5 fruit fly cellular contexts compared by ENCODE assay signal in genomic region chr3R:13815566-13816374, dm6.
TF ChIP-seq lines count a peak whose summit lies in the region.

No protein-coding gene starts in this region.

- TF ChIP-seq CTCF in whole organism, embryonic (GFP tag; optimal IDR thresholded peaks at IDR 0.05; lab: Kevin White, UChicago) = no peak

TF ChIP-seq in whole organism, 6 proteins besides CTCF, POLR2A, EP300 and RAD21:
- TF ChIP-seq EcR (GFP tag; optimal IDR thresholded peaks at IDR 0.05; lab: Kevin White, UChicago) = no peak
- TF ChIP-seq pan (optimal IDR thresholded peaks at IDR 0.05; lab: Kevin White, UChicago) = peak; percentile 50

TF ChIP-seq in whole organism, adult, 20 proteins besides CTCF, POLR2A, EP300 and RAD21:
- no peak for TF ChIP-seq CG14711 (tag; optimal IDR thresholded peaks at IDR 0.05; lab: Kevin White, UChicago)
- peak; percentile 58 for TF ChIP-seq kay (GFP tag; lab: Kevin White, UChicago; ENCODE audit: borderline replicate concordance)

TF ChIP-seq in whole organism, embryonic, 481 proteins besides CTCF, POLR2A, EP300 and RAD21 (continues in another document):
- TF ChIP-seq MTF-1 (GFP tag; optimal IDR thresholded peaks at IDR 0.05; lab: Kevin White, UChicago; ENCODE audit: borderline replicate concordance) (no peak), ind (GFP tag; optimal IDR thresholded peaks at IDR 0.05; lab: Kevin White, UChicago) (no peak), ash1 (GFP tag; optimal IDR thresholded peaks at IDR 0.05; lab: Kevin White, UChicago) (no peak), CG17361 (GFP tag; IDR thresholded peaks at IDR 0.05; lab: Robert Waterston, UW) (peak; percentile 44; the same call in 1 of the 3 replicates), sc (optimal IDR thresholded peaks at IDR 0.05; lab: Kevin White, UChicago) (no peak), sc (GFP tag; optimal IDR thresholded peaks at IDR 0.05; lab: Kevin White, UChicago) (peak; percentile 22), amos (GFP tag; IDR thresholded peaks at IDR 0.05; lab: Robert Waterston, UW; ENCODE audit: partially characterized antibody) (no peak), Med (GFP tag; lab: Kevin White, UChicago) (peak; percentile 54), grn (GFP tag; optimal IDR thresholded peaks at IDR 0.05; lab: Kevin White, UChicago) (no peak), kni (GFP tag; optimal IDR thresholded peaks at IDR 0.05; lab: Kevin White, UChicago) (no peak), Ssrp (tag; optimal IDR thresholded peaks at IDR 0.05; lab: Kevin White, UChicago) (peak; percentile 23), lov (optimal IDR thresholded peaks at IDR 0.05; lab: Kevin White, UChicago) (no peak), lov (GFP tag; IDR thresholded peaks at IDR 0.05; lab: Robert Waterston, UW) (no peak), toy (GFP tag; IDR thresholded peaks at IDR 0.05; lab: Robert Waterston, UW) (no peak), Sry-δ (GFP tag; optimal IDR thresholded peaks at IDR 0.05; lab: Kevin White, UChicago) (no peak), danr (GFP tag; IDR thresholded peaks at IDR 0.05; lab: Robert Waterston, UW) (no peak), ftz-f1 (GFP tag; optimal IDR thresholded peaks at IDR 0.05; lab: Kevin White, UChicago) (no peak), CG6175 (GFP tag; IDR thresholded peaks at IDR 0.05; lab: Robert Waterston, UW) (no peak), Kr (GFP tag; optimal IDR thresholded peaks at IDR 0.05; lab: Kevin White, UChicago) (no peak), gem (tag; optimal IDR thresholded peaks at IDR 0.05; lab: Kevin White, UChicago) (peak; percentile 32), B-H2 (GFP tag; optimal IDR thresholded peaks at IDR 0.05; lab: Kevin White, UChicago) (no peak), abd-A (tag; optimal IDR thresholded peaks at IDR 0.05; lab: Kevin White, UChicago) (no peak), dm (GFP tag; optimal IDR thresholded peaks at IDR 0.05; lab: Kevin White, UChicago) (no peak), z (GFP tag; IDR thresholded peaks at IDR 0.05; lab: Robert Waterston, UW) (peak; percentile 54; the same call in 1 of the 3 replicates), Myb (GFP tag; optimal IDR thresholded peaks at IDR 0.05; lab: Kevin White, UChicago) (no peak), CG11560 (tag; IDR thresholded peaks at IDR 0.05; lab: Robert Waterston, UW) (no peak), sna (GFP tag; IDR thresholded peaks at IDR 0.05; lab: Robert Waterston, UW; ENCODE audit: partially characterized antibody) (no peak), CG7963 (GFP tag; IDR thresholded peaks at IDR 0.05; lab: Robert Waterston, UW; ENCODE audit: partially characterized antibody) (no peak), unc-4 (GFP tag; IDR thresholded peaks at IDR 0.05; lab: Robert Waterston, UW; ENCODE audit: partially characterized antibody) (no peak)

TF ChIP-seq in whole organism, prepupa, 60 proteins besides CTCF, POLR2A, EP300 and RAD21 (continues in another document):
- TF ChIP-seq net (GFP tag; optimal IDR thresholded peaks at IDR 0.05; lab: Kevin White, UChicago) (no peak), achi (GFP tag; optimal IDR thresholded peaks at IDR 0.05; lab: Kevin White, UChicago) (no peak), CG6808 (GFP tag; optimal IDR thresholded peaks at IDR 0.05; lab: Kevin White, UChicago) (no peak), Ets21C (GFP tag; optimal IDR thresholded peaks at IDR 0.05; lab: Kevin White, UChicago) (no peak), Smox (GFP tag; optimal IDR thresholded peaks at IDR 0.05; lab: Kevin White, UChicago) (peak; percentile 4), CG1621 (tag; optimal IDR thresholded peaks at IDR 0.05; lab: Kevin White, UChicago) (no peak), CG6163 (GFP tag; IDR thresholded peaks at IDR 0.05; lab: Robert Waterston, UW) (no peak), Ets96B (tag; optimal IDR thresholded peaks at IDR 0.05; lab: Kevin White, UChicago) (no peak), CG11762 (GFP tag; optimal IDR thresholded peaks at IDR 0.05; lab: Kevin White, UChicago; ENCODE audit: insufficient read depth) (no peak), Lpt (GFP tag; optimal IDR thresholded peaks at IDR 0.05; lab: Kevin White, UChicago) (no peak), pdm3 (GFP tag; optimal IDR thresholded peaks at IDR 0.05; lab: Kevin White, UChicago) (no peak), cyc (GFP tag; optimal IDR thresholded peaks at IDR 0.05; lab: Kevin White, UChicago) (no peak), spab (GFP tag; optimal IDR thresholded peaks at IDR 0.05; lab: Kevin White, UChicago) (no peak), Sox14 (GFP tag; optimal IDR thresholded peaks at IDR 0.05; lab: Kevin White, UChicago) (no peak), CG4318 (GFP tag; optimal IDR thresholded peaks at IDR 0.05; lab: Kevin White, UChicago) (peak; percentile 4), CG32006 (GFP tag; optimal IDR thresholded peaks at IDR 0.05; lab: Kevin White, UChicago) (peak; percentile 65), CG8319 (GFP tag; optimal IDR thresholded peaks at IDR 0.05; lab: Kevin White, UChicago) (no peak), Eip78C (GFP tag; lab: Kevin White, UChicago) (peak; percentile 59), Met (GFP tag; optimal IDR thresholded peaks at IDR 0.05; lab: Kevin White, UChicago) (peak; percentile 32), Sox15 (GFP tag; optimal IDR thresholded peaks at IDR 0.05; lab: Kevin White, UChicago) (no peak), svp (GFP tag; lab: Kevin White, UChicago) (peak; percentile 72), dac (GFP tag; optimal IDR thresholded peaks at IDR 0.05; lab: Kevin White, UChicago) (no peak), Eip75B (GFP tag; optimal IDR thresholded peaks at IDR 0.05; lab: Kevin White, UChicago) (no peak), CG6276 (GFP tag; optimal IDR thresholded peaks at IDR 0.05; lab: Kevin White, UChicago) (no peak), Blimp-1 (GFP tag; optimal IDR thresholded peaks at IDR 0.05; lab: Kevin White, UChicago) (peak; percentile 90), fd59A (GFP tag; optimal IDR thresholded peaks at IDR 0.05; lab: Kevin White, UChicago) (no peak), fd85E (GFP tag; optimal IDR thresholded peaks at IDR 0.05; lab: Kevin White, UChicago) (no peak), CG31627 (GFP tag; optimal IDR thresholded peaks at IDR 0.05; lab: Kevin White, UChicago) (peak; percentile 5), Sox102F (GFP tag; optimal IDR thresholded peaks at IDR 0.05; lab: Kevin White, UChicago) (no peak), CG3032 (tag; optimal IDR thresholded peaks at IDR 0.05; lab: Kevin White, UChicago) (no peak), CG16779 (tag; optimal IDR thresholded peaks at IDR 0.05; lab: Kevin White, UChicago) (no peak), CG15336 (GFP tag; IDR thresholded peaks at IDR 0.05; lab: Robert Waterston, UW) (no peak), Hr39 (GFP tag; optimal IDR thresholded peaks at IDR 0.05; lab: Kevin White, UChicago) (no peak)

TF ChIP-seq in whole organism, pupa, 21 proteins besides CTCF, POLR2A, EP300 and RAD21:
- 0 out of 3 replicates have a peak, but pooled peaks have one; percentile 19 for TF ChIP-seq fd96Ca (GFP tag; IDR thresholded peaks at IDR 0.05; lab: Robert Waterston, UW)
- TF ChIP-seq CG32121 (GFP tag; IDR thresholded peaks at IDR 0.05; lab: Robert Waterston, UW) = peak; percentile 45; the same call in 1 of the 2 replicates
- no peak for TF ChIP-seq CG9948 (tag; optimal IDR thresholded peaks at IDR 0.05; lab: Kevin White, UChicago)
- TF ChIP-seq CG4496 (GFP tag; IDR thresholded peaks at IDR 0.05; lab: Robert Waterston, UW) = 0 out of 3 replicates have a peak, but pooled peaks have one; percentile 18
